Worm (Caenorhabditis elegans): ENCODE data around the gene F10E7.9.

DNA sequence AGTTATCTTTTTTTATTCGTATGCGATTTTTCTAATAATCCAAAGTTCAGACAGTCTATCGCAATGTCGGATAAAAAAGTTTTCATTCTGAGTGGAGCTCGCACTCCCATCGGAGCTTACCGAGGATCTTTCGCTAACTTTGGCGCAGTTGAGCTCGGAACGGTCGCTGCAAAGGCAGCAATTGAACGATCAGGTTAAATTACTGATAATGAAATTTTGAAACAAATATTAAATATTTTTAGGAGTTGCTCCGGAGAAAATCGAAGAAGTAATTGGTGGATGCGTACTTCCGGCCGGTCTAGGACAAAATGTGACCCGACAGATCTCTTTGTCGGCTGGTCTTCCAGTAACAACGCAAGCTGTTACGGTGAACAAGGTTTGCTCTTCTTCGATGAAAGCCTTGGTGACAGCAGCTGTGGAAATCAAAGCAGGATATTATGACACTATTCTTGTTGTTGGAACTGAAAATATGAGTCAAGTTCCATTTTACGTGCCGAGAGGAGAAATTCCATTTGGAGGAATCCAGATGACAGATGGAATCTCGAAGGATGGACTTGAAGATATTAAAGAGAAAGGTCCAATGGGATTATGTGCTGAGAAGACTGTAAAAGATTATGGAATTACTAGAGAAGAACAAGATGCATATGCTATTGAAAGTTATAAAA lies 34.2 kb downstream of the F10E7.9 start, which contains the start of gene T02G5.7:
- TF ChIP-seq unc-130 (GFP tag; optimal IDR thresholded peaks at IDR 0.05): no peak
- TF ChIP-seq ztf-6 (GFP tag; IDR thresholded peaks at IDR 0.05): no peak
- no peak for TF ChIP-seq aptf-2 (GFP tag; conservative IDR thresholded peaks at IDR 0.05)
- TF ChIP-seq nhr-27 (tag; optimal IDR thresholded peaks at IDR 0.05): no peak
- TF ChIP-seq nhr-179 (tag; optimal IDR thresholded peaks at IDR 0.05): no peak
- TF ChIP-seq egl-44 (GFP tag; IDR thresholded peaks at IDR 0.05): no peak
- TF ChIP-seq F49E8.2 (tag; optimal IDR thresholded peaks at IDR 0.05; ENCODE audit: insufficient read depth): no peak
- TF ChIP-seq F57C9.4 (tag; optimal IDR thresholded peaks at IDR 0.05): no peak
- no peak for TF ChIP-seq him-1 (tag; optimal IDR thresholded peaks at IDR 0.05)
- TF ChIP-seq D2030.7 (GFP tag; IDR thresholded peaks at IDR 0.05): no peak
- TF ChIP-seq unc-62 (GFP tag; optimal IDR thresholded peaks at IDR 0.05): no peak
- peak; percentile 8 for TF ChIP-seq repo-1 (tag; optimal IDR thresholded peaks at IDR 0.05)
- no peak for TF ChIP-seq Y53F4B.3 (GFP tag; IDR thresholded peaks at IDR 0.05)
- peak; percentile 36 for TF ChIP-seq mcd-1 (GFP tag; IDR thresholded peaks at IDR 0.05)

Measured in whole organism, young adult.